Fruit fly (Drosophila melanogaster) whole organism, embryonic: ENCODE measurements around the gene Tao.

Experiments used
- Adf1 ChIP-seq: fragments of 200-800 bp; sonication (Bioruptor generic); IDR thresholded peaks from 2 replicates; pipeline ENCODE4 v1.3.6; 2022; ENCODE audit warnings: missing biosample characterization, missing genetic modification characterization
- Bgb ChIP-seq: fragments of 200-800 bp; sonication (Bioruptor generic); IDR thresholded peaks from 2 replicates; pipeline ENCODE4 v1.3.6; 2022; ENCODE audit warnings: missing biosample characterization, missing genetic modification characterization; ENCODE audit not compliant: partially characterized antibody
- CG10274 ChIP-seq: fragments of 200-800 bp; sonication (Bioruptor generic); optimal IDR thresholded peaks from 3 replicates; lab custom pipeline; 2017; ENCODE audit warnings: missing biosample characterization, mild to moderate bottlenecking, missing genetic modification characterization
- CG12659 ChIP-seq: fragments of 200-800 bp; sonication (Bioruptor generic); optimal IDR thresholded peaks from 3 replicates; lab custom pipeline; 2017; ENCODE audit warnings: mild to moderate bottlenecking, missing biosample characterization, missing genetic modification reagents, missing genetic modification characterization
- CG14014 ChIP-seq: fragments of 200-800 bp; sonication (Bioruptor generic); IDR thresholded peaks from 2 replicates; pipeline ENCODE4 v1.3.6; 2022; ENCODE audit warnings: missing biosample characterization, missing genetic modification characterization
- CG14710 ChIP-seq: fragments of 200-800 bp; sonication (Bioruptor generic); optimal IDR thresholded peaks from 3 replicates; lab custom pipeline; 2019; ENCODE audit warnings: missing biosample characterization, mild to moderate bottlenecking, missing genetic modification characterization, moderate library complexity
- CG15601 ChIP-seq: fragments of 200-800 bp; sonication (Bioruptor generic); optimal IDR thresholded peaks from 3 replicates; lab custom pipeline; 2019; ENCODE audit warnings: missing biosample characterization, mild to moderate bottlenecking, missing genetic modification characterization, moderate library complexity
- CG17829 ChIP-seq: fragments of 200-800 bp; optimal IDR thresholded peaks from 2 replicates; lab custom pipeline; 2019; ENCODE audit warnings: missing biosample characterization, mild to moderate bottlenecking, missing genetic modification characterization, moderate library complexity
- CG30403 ChIP-seq: fragments of 200-800 bp; sonication (Bioruptor generic); optimal IDR thresholded peaks from 3 replicates; lab custom pipeline; 2016; ENCODE audit warnings: missing biosample characterization, missing genetic modification characterization
- CG32532 ChIP-seq: fragments of 200-800 bp; sonication (Bioruptor generic); IDR thresholded peaks from 2 replicates; pipeline ENCODE4 v1.3.6; 2022; ENCODE audit warnings: missing biosample characterization, missing genetic modification characterization
- CG34422 ChIP-seq: fragments of 200-800 bp; sonication (Bioruptor generic); IDR thresholded peaks from 3 replicates; pipeline ENCODE4 v1.3.6; 2022; ENCODE audit warnings: missing biosample characterization, missing genetic modification characterization
- CG7786 ChIP-seq: fragments of 200-800 bp; sonication (Bioruptor generic); optimal IDR thresholded peaks from 2 replicates; lab custom pipeline; 2016; ENCODE audit warnings: missing biosample characterization, missing genetic modification characterization
- CG9215 ChIP-seq: fragments of 200-800 bp; sonication (Bioruptor generic); IDR thresholded peaks from 2 replicates; pipeline ENCODE4 v1.3.6; 2022; ENCODE audit warnings: missing biosample characterization, missing genetic modification characterization
- CG9932 ChIP-seq: fragments of 200-800 bp; sonication (Bioruptor generic); IDR thresholded peaks from 2 replicates; pipeline ENCODE4 v1.3.6; 2022; ENCODE audit warnings: missing biosample characterization, missing genetic modification characterization
- CHES-1-like ChIP-seq: fragments of 200-800 bp; sonication (Bioruptor generic); optimal IDR thresholded peaks from 2 replicates; lab custom pipeline; 2016; ENCODE audit warnings: missing biosample characterization, missing genetic modification characterization
- CkIIα-i1 ChIP-seq: fragments of 200-800 bp; sonication (Bioruptor generic); IDR thresholded peaks from 2 replicates; pipeline ENCODE4 v1.3.6; 2022; ENCODE audit warnings: missing biosample characterization, missing genetic modification characterization
- Elba2 ChIP-seq: fragments of 200-800 bp; sonication (Bioruptor generic); optimal IDR thresholded peaks from 3 replicates; lab custom pipeline; 2016; ENCODE audit warnings: missing biosample characterization, missing genetic modification characterization
- HLH4C ChIP-seq: fragments of 200-800 bp; sonication (Bioruptor generic); IDR thresholded peaks from 3 replicates; pipeline ENCODE4 v1.3.6; 2022; ENCODE audit warnings: missing biosample characterization, missing genetic modification characterization; ENCODE audit not compliant: partially characterized antibody
- MESR4 ChIP-seq: fragments of 200-800 bp; sonication (Bioruptor generic); optimal IDR thresholded peaks from 2 replicates; lab custom pipeline; 2018; ENCODE audit warnings: missing biosample characterization, mild to moderate bottlenecking, missing genetic modification characterization, moderate library complexity
- Max ChIP-seq: fragments of 200-800 bp; sonication (Bioruptor generic); optimal IDR thresholded peaks from 2 replicates; lab custom pipeline; 2016; ENCODE audit warnings: missing biosample characterization, mild to moderate bottlenecking, missing genetic modification characterization
- Meics ChIP-seq: fragments of 200-800 bp; sonication (Bioruptor generic); optimal IDR thresholded peaks from 2 replicates; lab custom pipeline; 2017; ENCODE audit warnings: missing biosample characterization, mild to moderate bottlenecking, missing genetic modification characterization
- Myb ChIP-seq: fragments of 200-800 bp; sonication (Bioruptor generic); optimal IDR thresholded peaks from 2 replicates; lab custom pipeline; 2016; ENCODE audit warnings: missing biosample characterization, missing genetic modification characterization
- NFAT ChIP-seq: fragments of 200-800 bp; sonication (Bioruptor generic); IDR thresholded peaks from 2 replicates; pipeline ENCODE4 v1.3.6; 2022; ENCODE audit warnings: missing biosample characterization, missing genetic modification characterization
- Opbp ChIP-seq: fragments of 200-800 bp; sonication (Bioruptor generic); IDR thresholded peaks from 3 replicates; pipeline ENCODE4 v1.3.6; 2022; ENCODE audit warnings: missing biosample characterization, missing genetic modification characterization; ENCODE audit not compliant: partially characterized antibody
- Ptx1 ChIP-seq: fragments of 200-800 bp; sonication (Bioruptor generic); IDR thresholded peaks from 2 replicates; pipeline ENCODE4 v1.3.6; 2022; ENCODE audit warnings: missing biosample characterization, missing genetic modification characterization
- Scr ChIP-seq: fragments of 200-800 bp; sonication (Bioruptor generic); IDR thresholded peaks from 2 replicates; pipeline ENCODE4 v1.3.6; 2022; ENCODE audit warnings: missing biosample characterization, missing genetic modification characterization; ENCODE audit not compliant: partially characterized antibody
- Side ChIP-seq: fragments of 200-800 bp; sonication (Bioruptor generic); optimal IDR thresholded peaks from 2 replicates; lab custom pipeline; 2016; ENCODE audit warnings: missing biosample characterization, missing genetic modification characterization
- Vsx1 ChIP-seq: fragments of 200-800 bp; sonication (Bioruptor generic); optimal IDR thresholded peaks from 2 replicates; lab custom pipeline; 2017; ENCODE audit warnings: missing biosample characterization, mild to moderate bottlenecking, missing genetic modification characterization, missing genetic modification reagents
- Xrp1 ChIP-seq: fragments of 200-800 bp; sonication (Bioruptor generic); IDR thresholded peaks from 2 replicates; pipeline ENCODE4 v1.3.6; 2022; ENCODE audit warnings: missing biosample characterization, missing genetic modification characterization
- ac ChIP-seq: fragments of 200-800 bp; sonication (Bioruptor generic); optimal IDR thresholded peaks from 3 replicates; lab custom pipeline; 2017; ENCODE audit warnings: missing biosample characterization, mild to moderate bottlenecking, missing genetic modification characterization
- amos ChIP-seq: fragments of 200-800 bp; sonication (Bioruptor generic); IDR thresholded peaks from 2 replicates; pipeline ENCODE4 v1.3.6; 2022; ENCODE audit warnings: missing biosample characterization, missing genetic modification characterization; ENCODE audit not compliant: partially characterized antibody
- az2 ChIP-seq: fragments of 200-800 bp; sonication (Bioruptor generic); optimal IDR thresholded peaks from 3 replicates; lab custom pipeline; 2016; ENCODE audit warnings: missing biosample characterization, missing genetic modification characterization
- bbx ChIP-seq: fragments of 200-800 bp; sonication (Bioruptor generic); IDR thresholded peaks from 2 replicates; pipeline ENCODE4 v1.3.6; 2022; ENCODE audit warnings: missing biosample characterization, missing genetic modification characterization; ENCODE audit not compliant: partially characterized antibody
- btn ChIP-seq: fragments of 200-800 bp; sonication (Bioruptor generic); optimal IDR thresholded peaks from 2 replicates; lab custom pipeline; 2016; ENCODE audit warnings: missing biosample characterization, missing genetic modification characterization
- cg ChIP-seq: fragments of 200-800 bp; sonication (Bioruptor generic); optimal IDR thresholded peaks from 3 replicates; lab custom pipeline; 2019; ENCODE audit warnings: missing biosample characterization, mild to moderate bottlenecking, missing genetic modification characterization, moderate library complexity
- croc ChIP-seq: fragments of 200-800 bp; sonication (Bioruptor generic); conservative IDR thresholded peaks from 3 replicates; pipeline ENCODE4 v1.3.6; 2022; ENCODE audit warnings: missing biosample characterization, missing genetic modification characterization
- dmrt99B ChIP-seq: fragments of 200-800 bp; sonication (Bioruptor generic); optimal IDR thresholded peaks from 2 replicates; lab custom pipeline; 2018; ENCODE audit warnings: missing biosample characterization, mild to moderate bottlenecking, missing genetic modification characterization, moderate library complexity
- emc ChIP-seq: fragments of 200-800 bp; sonication (Bioruptor generic); optimal IDR thresholded peaks from 2 replicates; lab custom pipeline; 2016; ENCODE audit warnings: missing biosample characterization, missing genetic modification characterization
- eyg ChIP-seq: fragments of 200-800 bp; sonication (Bioruptor generic); optimal IDR thresholded peaks from 3 replicates; lab custom pipeline; 2016; ENCODE audit warnings: missing biosample characterization, missing genetic modification characterization
- kni ChIP-seq: fragments of 200-800 bp; sonication (Bioruptor generic); optimal IDR thresholded peaks from 3 replicates; lab custom pipeline; 2017; ENCODE audit warnings: mild to moderate bottlenecking, missing biosample characterization, missing genetic modification reagents, missing genetic modification characterization
- oc ChIP-seq: fragments of 200-800 bp; sonication (Bioruptor generic); optimal IDR thresholded peaks from 2 replicates; lab custom pipeline; 2018; ENCODE audit warnings: missing biosample characterization, mild to moderate bottlenecking, missing genetic modification characterization, moderate library complexity
- phol ChIP-seq: fragments of 200-800 bp; sonication (Bioruptor generic); optimal IDR thresholded peaks from 3 replicates; lab custom pipeline; 2018; ENCODE audit warnings: missing biosample characterization, mild to moderate bottlenecking, missing genetic modification characterization, moderate library complexity
- pita ChIP-seq: fragments of 200-800 bp; sonication (Bioruptor generic); optimal IDR thresholded peaks from 2 replicates; lab custom pipeline; 2017; ENCODE audit warnings: missing biosample characterization, mild to moderate bottlenecking, missing genetic modification characterization
- pros ChIP-seq: fragments of 200-800 bp; sonication (Bioruptor generic); optimal IDR thresholded peaks from 3 replicates; lab custom pipeline; 2019; ENCODE audit warnings: missing biosample characterization, mild to moderate bottlenecking, missing genetic modification characterization, moderate library complexity
- schlank ChIP-seq: fragments of 200-800 bp; sonication (Bioruptor generic); optimal IDR thresholded peaks from 2 replicates; lab custom pipeline; 2018; ENCODE audit warnings: missing biosample characterization, mild to moderate bottlenecking, missing genetic modification characterization
- stwl ChIP-seq: fragments of 200-800 bp; sonication (Bioruptor generic); optimal IDR thresholded peaks from 3 replicates; lab custom pipeline; 2018; ENCODE audit warnings: missing biosample characterization, mild to moderate bottlenecking, missing genetic modification characterization, moderate library complexity
- sug ChIP-seq: fragments of 200-800 bp; optimal IDR thresholded peaks from 2 replicates; lab custom pipeline; 2019; ENCODE audit warnings: missing biosample characterization, mild to moderate bottlenecking, missing genetic modification characterization, moderate library complexity
- twi ChIP-seq: fragments of 200-800 bp; optimal IDR thresholded peaks from 2 replicates; lab custom pipeline; 2019; ENCODE audit warnings: missing biosample characterization, mild to moderate bottlenecking, missing genetic modification characterization, moderate library complexity
- usp ChIP-seq: fragments of >200 bp; optimal IDR thresholded peaks from 2 replicates; lab custom pipeline; 2017; ENCODE audit warnings: missing biosample characterization, missing genetic modification characterization

The Tao gene

dm6 chrX:19521753-19522383, 57.7 kb downstream of the Tao start, which contains the start of the genes Idh3a and CoRest (continued):
- TF ChIP-seq emc (GFP tag; lab: Kevin White, UChicago), result no peak
- peak; percentile 63; the same call in 1 of the 2 replicates for TF ChIP-seq Bgb (GFP tag; lab: Robert Waterston, UW)
- no peak for TF ChIP-seq Adf1 (GFP tag; lab: Robert Waterston, UW)
- peak; percentile 4 for TF ChIP-seq CG7786 (GFP tag; lab: Kevin White, UChicago)
- no peak for TF ChIP-seq CG34422 (GFP tag; lab: Robert Waterston, UW)
- TF ChIP-seq dmrt99B (tag; lab: Kevin White, UChicago), result no peak
- no peak for TF ChIP-seq oc (tag; lab: Kevin White, UChicago)
- no peak for TF ChIP-seq pita (GFP tag; lab: Kevin White, UChicago)
- peak; percentile 8 for TF ChIP-seq MESR4 (GFP tag; lab: Kevin White, UChicago)
- TF ChIP-seq CG14014 (GFP tag; lab: Robert Waterston, UW), result peak; percentile 33; the same call in 1 of the 2 replicates
- TF ChIP-seq eyg, result no peak
- no peak for TF ChIP-seq Meics
- no peak for TF ChIP-seq CG10274
- no peak for TF ChIP-seq Xrp1 (GFP tag; lab: Robert Waterston, UW)
- TF ChIP-seq amos (GFP tag; lab: Robert Waterston, UW), result peak; percentile 69
- TF ChIP-seq btn (GFP tag; lab: Kevin White, UChicago), result no peak
- TF ChIP-seq CG30403 (GFP tag; lab: Kevin White, UChicago), result peak; percentile 15
- no peak for TF ChIP-seq schlank (tag; lab: Kevin White, UChicago)
- TF ChIP-seq CG15601 (tag; lab: Kevin White, UChicago), result peak; percentile 4
- no peak for TF ChIP-seq kni (GFP tag; lab: Kevin White, UChicago)
- no peak for TF ChIP-seq cg (GFP tag; lab: Kevin White, UChicago)
- 0 out of 2 replicates have a peak, but pooled peaks have one; percentile 14 for TF ChIP-seq bbx
- peak; percentile 76 for TF ChIP-seq Myb (GFP tag; lab: Kevin White, UChicago)
- TF ChIP-seq az2 (GFP tag; lab: Kevin White, UChicago), result no peak
- TF ChIP-seq CG9215 (GFP tag; lab: Robert Waterston, UW), result peak; percentile 54
- no peak for TF ChIP-seq Elba2 (GFP tag; lab: Kevin White, UChicago)
- TF ChIP-seq CG14710 (tag; lab: Kevin White, UChicago), result peak; percentile 63
- TF ChIP-seq sug (tag; lab: Kevin White, UChicago), result peak; percentile 65
- peak; percentile 8 for TF ChIP-seq twi (tag; lab: Kevin White, UChicago)
- no peak for TF ChIP-seq usp (GFP tag; lab: Kevin White, UChicago)
- peak; percentile 50 for TF ChIP-seq Ptx1 (GFP tag; lab: Robert Waterston, UW)
- TF ChIP-seq Max (GFP tag; lab: Kevin White, UChicago), result peak; percentile 12
- TF ChIP-seq phol, result peak; percentile 58
- peak; percentile 34; the same call in 1 of the 3 replicates for TF ChIP-seq Opbp
- TF ChIP-seq NFAT, result 0 out of 2 replicates have a peak, but pooled peaks have one; percentile 17
- no peak for TF ChIP-seq Vsx1
- TF ChIP-seq CHES-1-like (GFP tag; lab: Kevin White, UChicago), result peak; percentile 24
- TF ChIP-seq CG17829 (tag; lab: Kevin White, UChicago), result peak; percentile 33
- peak; percentile 28 for TF ChIP-seq stwl (tag; lab: Kevin White, UChicago)
- TF ChIP-seq CG32532 (GFP tag; lab: Robert Waterston, UW), result peak; percentile 64
- peak; percentile 71 for TF ChIP-seq HLH4C (GFP tag; lab: Robert Waterston, UW)
- peak; percentile 64 for TF ChIP-seq CG9932 (GFP tag; lab: Robert Waterston, UW)
- TF ChIP-seq CkIIα-i1 (GFP tag; lab: Robert Waterston, UW), result no peak
- TF ChIP-seq pros (GFP tag; lab: Kevin White, UChicago), result no peak
- no peak for TF ChIP-seq ac (GFP tag; lab: Kevin White, UChicago)
- TF ChIP-seq CG12659 (GFP tag; lab: Kevin White, UChicago), result peak; percentile 28
- no peak for TF ChIP-seq croc (GFP tag; lab: Robert Waterston, UW)
- no peak for TF ChIP-seq Side (GFP tag; lab: Kevin White, UChicago)
- peak; percentile 81 for TF ChIP-seq Scr (GFP tag; lab: Robert Waterston, UW)
